Fruit fly (Drosophila melanogaster) whole organism, wandering third instar larva: Measurements from ENCODE around the gene CG33552.

Experiments
- Abd-B ChIP-seq: fragments of >200 bp; optimal IDR thresholded peaks from 2 replicates; lab custom pipeline; 2017; ENCODE audit warnings: missing biosample characterization, missing genetic modification characterization
- CG32264 ChIP-seq: fragments of 200-800 bp; sonication (Bioruptor generic); optimal IDR thresholded peaks from 2 replicates; lab custom pipeline; 2016; ENCODE audit warnings: missing biosample characterization, missing genetic modification characterization
- CG9705 ChIP-seq: fragments of 200-800 bp; sonication (Bioruptor generic); optimal IDR thresholded peaks from 2 replicates; lab custom pipeline; 2018; ENCODE audit warnings: missing biosample characterization, mild to moderate bottlenecking, missing genetic modification characterization
- CrebA ChIP-seq: fragments of 200-800 bp; sonication (Bioruptor generic); optimal IDR thresholded peaks from 2 replicates; lab custom pipeline; 2016; ENCODE audit warnings: missing biosample characterization, mild to moderate bottlenecking, missing genetic modification characterization, borderline replicate concordance
- Dfd ChIP-seq: fragments of >200 bp; optimal IDR thresholded peaks from 2 replicates; lab custom pipeline; 2017; ENCODE audit warnings: missing biosample characterization, missing genetic modification characterization
- Dif ChIP-seq: fragments of 200-275, 200-300 bp; sonication (Bioruptor generic); optimal IDR thresholded peaks from 2 replicates; lab custom pipeline; 2018; ENCODE audit warnings: missing biosample characterization, missing genetic modification characterization; ENCODE audit not compliant: partially characterized antibody
- GATAd ChIP-seq: sonication (Bioruptor generic); optimal IDR thresholded peaks from 2 replicates; lab custom pipeline; 2016; ENCODE audit warnings: missing biosample characterization, missing genetic modification characterization
- HLH106 ChIP-seq: fragments of 200-800 bp; optimal IDR thresholded peaks from 3 replicates; lab custom pipeline; 2019; ENCODE audit warnings: missing biosample characterization, mild to moderate bottlenecking, missing genetic modification characterization, moderate library complexity
- Hnf4 ChIP-seq: fragments of 200-800 bp; sonication (Bioruptor generic); optimal IDR thresholded peaks from 2 replicates; lab custom pipeline; 2016; ENCODE audit warnings: missing biosample characterization, mild to moderate bottlenecking, missing genetic modification characterization
- Hr78 ChIP-seq: fragments of >200 bp; optimal IDR thresholded peaks from 2 replicates; lab custom pipeline; 2017; ENCODE audit warnings: missing biosample characterization, missing genetic modification characterization
- Jra ChIP-seq: sonication (Bioruptor generic); optimal IDR thresholded peaks from 2 replicates; lab custom pipeline; 2016; ENCODE audit warnings: missing biosample characterization, missing genetic modification characterization
- Mio ChIP-seq: sonication (Bioruptor generic); optimal IDR thresholded peaks from 2 replicates; lab custom pipeline; 2016; ENCODE audit warnings: missing biosample characterization, missing genetic modification characterization
- Myc ChIP-seq: fragments of >200 bp; optimal IDR thresholded peaks from 2 replicates; lab custom pipeline; 2017
- N ChIP-seq: fragments of >200 bp; optimal IDR thresholded peaks from 2 replicates; lab custom pipeline; 2018; ENCODE audit warnings: missing biosample characterization, missing external identifiers, missing genetic modification characterization
- OdsH ChIP-seq: fragments of 200-800 bp; sonication (Bioruptor generic); optimal IDR thresholded peaks from 2 replicates; lab custom pipeline; 2016; ENCODE audit warnings: missing biosample characterization, mild to moderate bottlenecking, missing genetic modification characterization
- Rel ChIP-seq, 2 experiments: fragments of 200-800 bp; sonication (Bioruptor generic) in 1 of 2; optimal IDR thresholded peaks; 2 replicates in 1 of 2; 3 replicates in 1 of 2; lab custom pipeline; 2016 to 2019; ENCODE audit warnings: mild to moderate bottlenecking in 2 of 2, missing biosample characterization in 2 of 2, missing genetic modification characterization in 2 of 2, moderate library complexity in 1 of 2
- Sp1 ChIP-seq: fragments of 200-800 bp; sonication (Bioruptor generic); optimal IDR thresholded peaks from 3 replicates; lab custom pipeline; 2019; ENCODE audit warnings: missing biosample characterization, mild to moderate bottlenecking, missing genetic modification characterization, moderate library complexity
- Vsx2 ChIP-seq: fragments of 200-300, 225-300 bp; sonication (Bioruptor generic); optimal IDR thresholded peaks from 2 replicates; lab custom pipeline; 2018; ENCODE audit warnings: missing biosample characterization, missing genetic modification characterization; ENCODE audit not compliant: partially characterized antibody
- br ChIP-seq: fragments of 200-800 bp; sonication (Bioruptor generic); optimal IDR thresholded peaks from 2 replicates; lab custom pipeline; 2016; ENCODE audit warnings: missing biosample characterization, missing genetic modification characterization
- brk ChIP-seq: fragments of 200-800 bp; sonication (Bioruptor generic); optimal IDR thresholded peaks from 2 replicates; lab custom pipeline; 2016; ENCODE audit warnings: missing biosample characterization, mild to moderate bottlenecking, missing genetic modification characterization
- dmrt93B ChIP-seq: fragments of 200-800 bp; sonication (Bioruptor generic); optimal IDR thresholded peaks from 2 replicates; lab custom pipeline; 2018; ENCODE audit warnings: missing biosample characterization, mild to moderate bottlenecking, missing genetic modification characterization
- dsf ChIP-seq: sonication (Bioruptor generic); optimal IDR thresholded peaks from 2 replicates; lab custom pipeline; 2016; ENCODE audit warnings: missing biosample characterization, missing genetic modification characterization, borderline replicate concordance
- ey ChIP-seq: fragments of 200-800 bp; sonication (Bioruptor generic); optimal IDR thresholded peaks from 2 replicates; lab custom pipeline; 2016; ENCODE audit warnings: missing biosample characterization, missing genetic modification characterization
- fru ChIP-seq: fragments of 200-800 bp; sonication (Bioruptor generic); optimal IDR thresholded peaks from 3 replicates; lab custom pipeline; 2016; ENCODE audit warnings: missing biosample characterization, mild to moderate bottlenecking, missing genetic modification characterization
- jim ChIP-seq: fragments of 175-275, 200-325 bp; sonication (Bioruptor generic); optimal IDR thresholded peaks from 2 replicates; lab custom pipeline; 2016; ENCODE audit warnings: missing biosample characterization, mild to moderate bottlenecking, missing genetic modification characterization
- lola ChIP-seq: fragments of >200 bp; optimal IDR thresholded peaks from 2 replicates; lab custom pipeline; 2017; ENCODE audit warnings: missing biosample characterization, missing genetic modification characterization
- pan ChIP-seq: fragments of >200 bp; optimal IDR thresholded peaks from 2 replicates; lab custom pipeline; 2017
- rgr ChIP-seq: fragments of 200-800 bp; sonication (Bioruptor generic); optimal IDR thresholded peaks from 3 replicates; lab custom pipeline; 2016; ENCODE audit warnings: missing biosample characterization, mild to moderate bottlenecking, missing genetic modification characterization
- sv ChIP-seq: fragments of 200-800 bp; sonication (Bioruptor generic); optimal IDR thresholded peaks from 3 replicates; lab custom pipeline; 2016; ENCODE audit warnings: missing biosample characterization, missing genetic modification characterization

Gene CG33552

DNA sequence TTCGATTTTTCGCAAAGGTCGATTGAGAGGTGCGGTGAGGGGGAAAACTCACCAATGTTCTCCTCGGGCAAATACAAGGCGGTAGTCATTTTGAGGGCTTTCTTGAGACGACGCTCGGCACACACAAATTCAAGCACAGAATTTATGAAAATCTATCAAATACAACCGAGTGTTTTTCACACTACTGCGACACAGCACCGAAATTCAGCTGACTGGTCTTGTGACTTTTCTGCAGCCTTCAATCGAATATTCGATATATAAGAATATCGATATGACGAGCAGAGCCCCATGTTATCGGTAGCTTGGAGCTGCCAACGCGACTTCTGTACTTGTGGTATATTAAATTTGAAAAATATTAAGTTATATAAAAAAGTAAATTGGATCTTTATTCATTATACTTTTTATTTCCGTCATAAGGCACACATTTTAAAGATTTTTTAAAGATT lies 45.3 kb downstream of the CG33552 start, which contains the start of gene VhaSFD:
Gene VhaSFD (minus strand): TSS at position 249 of the 446 bp plus-strand sequence.
- peak; percentile 34 for TF ChIP-seq HLH106 (tag; lab: Kevin White, UChicago)
- peak; percentile 35 for TF ChIP-seq Sp1
- peak; percentile 49 for TF ChIP-seq CG9705 (GFP tag; lab: Kevin White, UChicago)
- no peak for TF ChIP-seq jim
- no peak for TF ChIP-seq N (GFP tag; lab: Kevin White, UChicago)
- no peak for TF ChIP-seq Rel (GFP tag; optimal IDR thresholded peaks at IDR 0.05; lab: Kevin White, UChicago)
- peak; percentile 80 for TF ChIP-seq Rel (tag; optimal IDR thresholded peaks at IDR 0.05; lab: Kevin White, UChicago)
- TF ChIP-seq rgr (GFP tag; lab: Kevin White, UChicago): peak; percentile 20
- TF ChIP-seq GATAd: no peak
- TF ChIP-seq OdsH: peak; percentile 29

DNA sequence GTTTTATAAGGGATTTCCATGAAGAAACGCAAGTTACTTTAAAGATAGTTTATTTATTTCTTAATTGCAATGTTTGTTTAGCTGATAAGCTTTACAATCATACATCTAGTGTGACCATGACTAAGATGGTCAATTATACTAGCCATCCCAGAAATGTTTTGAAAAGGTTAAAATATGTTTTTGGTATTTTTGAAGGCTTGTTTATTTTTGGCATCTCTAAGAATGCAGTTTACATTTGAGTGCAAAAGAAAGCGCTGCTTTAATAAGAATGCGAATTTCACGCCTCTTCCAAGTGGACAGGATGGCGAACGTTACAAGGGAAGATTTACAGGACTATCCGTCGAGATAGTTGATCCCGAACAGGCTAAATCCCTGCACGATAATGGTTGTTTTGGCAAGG lies 47.3 kb downstream of the CG33552 start, which contains the start of gene Tsen2:
Gene Tsen2 (plus strand): TSS at position 222 of the 400 bp plus-strand sequence.
- TF ChIP-seq fru (GFP tag; lab: Kevin White, UChicago) (no peak), Dfd (GFP tag; lab: Kevin White, UChicago) (no peak), Abd-B (no peak), GATAd (no peak), CG9705 (GFP tag; lab: Kevin White, UChicago) (no peak), Vsx2 (GFP tag; lab: Kevin White, UChicago) (no peak), N (GFP tag; lab: Kevin White, UChicago) (no peak), Mio (GFP tag; lab: Kevin White, UChicago) (no peak)

DNA sequence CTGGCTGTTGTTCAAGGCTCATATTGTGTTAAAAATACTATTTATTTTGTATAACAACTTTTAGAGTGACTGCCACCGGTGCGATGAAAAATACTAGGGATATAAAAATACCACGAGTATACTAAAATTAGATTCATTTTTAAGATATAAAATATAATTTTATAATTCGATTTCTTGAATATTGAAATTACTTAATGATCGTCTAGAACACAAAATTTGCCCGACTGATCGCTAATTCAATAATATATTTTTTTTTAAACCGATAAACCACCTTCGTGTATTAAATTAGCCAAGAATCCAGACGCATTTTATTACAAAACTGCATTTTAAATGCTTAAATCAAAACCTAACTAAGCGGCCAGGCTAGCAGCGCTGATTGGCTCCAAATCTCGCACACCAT lies 48.6 kb downstream of the CG33552 start, which contains the start of gene CG17996:
Gene CG17996 (minus strand): TSS at position 101 of the 400 bp plus-strand sequence.
- TF ChIP-seq Vsx2 (GFP tag; lab: Kevin White, UChicago) (no peak), Jra (no peak), CrebA (GFP tag; lab: Kevin White, UChicago) (no peak), br (GFP tag; lab: Kevin White, UChicago) (no peak), Hr78 (no peak), dsf (GFP tag; lab: Kevin White, UChicago) (no peak), OdsH (no peak)

DNA sequence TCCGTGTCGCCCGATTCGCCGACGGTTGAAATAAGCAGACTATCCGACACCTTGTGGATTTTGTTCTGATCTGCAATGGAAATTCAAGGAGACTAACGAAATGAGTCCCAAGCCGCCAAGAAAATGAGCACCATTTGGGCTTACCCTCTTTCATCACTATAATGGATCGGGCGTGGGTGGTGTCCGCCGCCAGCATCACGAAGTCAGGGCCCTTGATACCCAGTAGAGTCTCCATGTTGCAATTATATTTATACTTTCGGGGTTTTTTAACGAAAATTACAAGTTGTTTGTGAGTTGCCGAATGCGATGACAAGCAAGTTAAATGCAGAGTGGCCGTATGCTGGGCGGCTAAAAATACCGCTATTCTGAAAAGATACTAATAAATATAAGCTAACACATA lies 49.5 kb downstream of the CG33552 start, which contains the start of gene Prosbeta4:
Gene Prosbeta4 (minus strand): TSS at position 335 of the 400 bp plus-strand sequence.
- TF ChIP-seq Myc (lab: Kevin White, UChicago) (no peak), ey (GFP tag; lab: Kevin White, UChicago) (no peak), CG32264 (no peak), Dif (GFP tag; lab: Kevin White, UChicago) (no peak), pan (lab: Kevin White, UChicago) (no peak), CrebA (GFP tag; lab: Kevin White, UChicago) (no peak), HLH106 (tag; lab: Kevin White, UChicago) (no peak), br (GFP tag; lab: Kevin White, UChicago) (no peak), sv (GFP tag; lab: Kevin White, UChicago) (no peak), Mio (GFP tag; lab: Kevin White, UChicago) (no peak), Hnf4 (no peak), rgr (GFP tag; lab: Kevin White, UChicago) (no peak), N (GFP tag; lab: Kevin White, UChicago) (no peak), Sp1 (no peak), Vsx2 (GFP tag; lab: Kevin White, UChicago) (no peak), dmrt93B (no peak)

DNA sequence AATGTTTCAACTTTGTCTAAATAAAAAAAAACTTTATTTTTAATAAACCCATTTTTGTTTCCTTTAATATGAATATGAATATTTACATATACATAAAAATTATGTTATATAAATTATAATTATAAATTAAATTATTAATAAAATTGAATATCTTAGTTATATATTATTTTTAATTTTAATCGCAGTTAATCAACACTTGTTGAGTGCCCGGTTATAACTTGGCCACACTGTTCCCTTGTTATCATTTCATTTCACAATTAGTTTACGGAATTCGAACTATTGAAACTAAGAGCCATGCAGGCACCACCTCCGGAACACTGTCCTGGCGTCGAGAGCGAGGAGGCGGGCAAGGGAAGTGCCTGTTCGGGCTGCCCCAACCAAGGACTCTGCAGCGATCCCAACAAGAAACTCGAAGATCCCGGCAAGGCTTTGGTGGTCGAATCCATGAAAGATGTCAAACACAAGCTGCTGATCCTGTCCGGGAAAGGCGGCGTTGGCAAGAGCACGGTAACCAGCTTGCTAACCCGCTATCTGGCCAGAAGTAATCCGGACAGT lies 50.1 kb downstream of the CG33552 start, which contains the start of gene Nubp1:
Gene Nubp1 (plus strand): TSS at position 213 of the 555 bp plus-strand sequence.
- TF ChIP-seq pan (lab: Kevin White, UChicago) (no peak), Dfd (GFP tag; lab: Kevin White, UChicago) (no peak), dmrt93B (no peak), Sp1 (no peak), dsf (GFP tag; lab: Kevin White, UChicago) (no peak), lola (GFP tag; lab: Kevin White, UChicago) (no peak), sv (GFP tag; lab: Kevin White, UChicago) (no peak), Hnf4 (no peak), brk (GFP tag; lab: Kevin White, UChicago) (no peak)
- TF ChIP-seq, all 38 proteins: peak for 0
